Fruit fly (Drosophila melanogaster) whole organism, prepupa: ENCODE measurements around the gene CG18262.

ENCODE experiments used
- CG10631 ChIP-seq: fragments of 200-800 bp; sonication (Bioruptor generic); optimal IDR thresholded peaks from 2 replicates; lab custom pipeline; 2016; ENCODE audit warnings: missing biosample characterization, missing genetic modification characterization
- CG10669 ChIP-seq: fragments of 200-800 bp; sonication (Bioruptor generic); optimal IDR thresholded peaks from 3 replicates; lab custom pipeline; 2018; ENCODE audit warnings: missing biosample characterization, mild to moderate bottlenecking, missing genetic modification characterization, moderate library complexity
- CG11294 ChIP-seq: fragments of 200-800 bp; sonication (Bioruptor generic); IDR thresholded peaks from 2 replicates; pipeline ENCODE4 v1.3.6; 2022; ENCODE audit warnings: missing biosample characterization, missing genetic modification characterization
- CG11762 ChIP-seq: fragments of 200-800 bp; sonication (Bioruptor generic); optimal IDR thresholded peaks from 3 replicates; lab custom pipeline; 2016; ENCODE audit warnings: missing biosample characterization, missing genetic modification characterization; ENCODE audit not compliant: insufficient read depth
- CG16779 ChIP-seq: fragments of 200-800 bp; sonication (Bioruptor generic); optimal IDR thresholded peaks from 3 replicates; lab custom pipeline; 2017; ENCODE audit warnings: missing biosample characterization, mild to moderate bottlenecking, missing genetic modification characterization
- CG3032 ChIP-seq: fragments of 200-800 bp; optimal IDR thresholded peaks from 2 replicates; lab custom pipeline; 2019; ENCODE audit warnings: missing biosample characterization, mild to moderate bottlenecking, missing genetic modification characterization, moderate library complexity
- CG32006 ChIP-seq: fragments of 200-800 bp; sonication (Bioruptor generic); optimal IDR thresholded peaks from 3 replicates; lab custom pipeline; 2017; ENCODE audit warnings: missing biosample characterization, mild to moderate bottlenecking, missing genetic modification characterization
- CG3919 ChIP-seq: fragments of 200-800 bp; sonication (Bioruptor generic); optimal IDR thresholded peaks from 3 replicates; lab custom pipeline; 2016; ENCODE audit warnings: missing biosample characterization, missing genetic modification characterization
- CG4318 ChIP-seq: fragments of 200-800 bp; sonication (Bioruptor generic); optimal IDR thresholded peaks from 3 replicates; lab custom pipeline; 2017; ENCODE audit warnings: missing biosample characterization, mild to moderate bottlenecking, missing genetic modification characterization
- CG6163 ChIP-seq: fragments of 200-800 bp; sonication (Bioruptor generic); IDR thresholded peaks from 3 replicates; pipeline ENCODE4 v1.3.6; 2022; ENCODE audit warnings: missing biosample characterization, missing genetic modification characterization
- CG6276 ChIP-seq: fragments of 200-800 bp; sonication (Bioruptor generic); optimal IDR thresholded peaks from 2 replicates; lab custom pipeline; 2017; ENCODE audit warnings: missing biosample characterization, mild to moderate bottlenecking, missing genetic modification characterization
- CG6792 ChIP-seq: fragments of 200-800 bp; sonication (Bioruptor generic); optimal IDR thresholded peaks from 3 replicates; lab custom pipeline; 2016; ENCODE audit warnings: missing biosample characterization, missing genetic modification characterization
- CG7368 ChIP-seq: fragments of 200-800 bp; sonication (Bioruptor generic); optimal IDR thresholded peaks from 3 replicates; lab custom pipeline; 2016; ENCODE audit warnings: missing biosample characterization, missing genetic modification characterization
- CG8119 ChIP-seq: fragments of 200-800 bp; sonication (Bioruptor generic); IDR thresholded peaks from 3 replicates; pipeline ENCODE4 v1.3.6; 2022; ENCODE audit warnings: missing biosample characterization, missing genetic modification characterization
- CG8319 ChIP-seq: fragments of 200-800 bp; sonication (Bioruptor generic); optimal IDR thresholded peaks from 3 replicates; lab custom pipeline; 2016; ENCODE audit warnings: missing biosample characterization, missing genetic modification characterization
- CG8632 ChIP-seq: fragments of 200-800 bp; sonication (Bioruptor generic); optimal IDR thresholded peaks from 3 replicates; lab custom pipeline; 2016; ENCODE audit warnings: missing biosample characterization, missing genetic modification characterization
- Eip75B ChIP-seq: fragments of 200-800 bp; sonication (Bioruptor generic); optimal IDR thresholded peaks from 3 replicates; lab custom pipeline; 2016; ENCODE audit warnings: missing biosample characterization, missing genetic modification characterization
- Eip78C ChIP-seq: fragments of 200-800 bp; sonication (Bioruptor generic); peaks from one replicate; lab custom pipeline; 2016; ENCODE audit warnings: missing biosample characterization, missing genetic modification characterization
- Eip93F ChIP-seq: fragments of 200-800 bp; sonication (Bioruptor generic); optimal IDR thresholded peaks from 2 replicates; lab custom pipeline; 2016; ENCODE audit warnings: missing biosample characterization, mild to moderate bottlenecking, missing genetic modification characterization
- Hr39 ChIP-seq: fragments of 200-800 bp; sonication (Bioruptor generic); optimal IDR thresholded peaks from 2 replicates; lab custom pipeline; 2016; ENCODE audit warnings: missing biosample characterization, missing genetic modification characterization
- Hr4 ChIP-seq: fragments of 200-800 bp; sonication (Bioruptor generic); optimal IDR thresholded peaks from 3 replicates; lab custom pipeline; 2016; ENCODE audit warnings: missing biosample characterization, missing genetic modification characterization
- Lpt ChIP-seq: fragments of 200-800 bp; sonication (Bioruptor generic); optimal IDR thresholded peaks from 3 replicates; lab custom pipeline; 2016; ENCODE audit warnings: missing biosample characterization, missing genetic modification characterization
- Sox15 ChIP-seq: fragments of 200-800 bp; sonication (Bioruptor generic); optimal IDR thresholded peaks from 3 replicates; lab custom pipeline; 2016; ENCODE audit warnings: missing biosample characterization, missing genetic modification characterization
- dsx ChIP-seq: fragments of 200-800 bp; optimal IDR thresholded peaks from 3 replicates; lab custom pipeline; 2019; ENCODE audit warnings: missing biosample characterization, mild to moderate bottlenecking, missing genetic modification characterization, moderate library complexity; ENCODE audit not compliant: poor library complexity, severe bottlenecking
- fd85E ChIP-seq: fragments of 200-800 bp; sonication (Bioruptor generic); optimal IDR thresholded peaks from 3 replicates; lab custom pipeline; 2016; ENCODE audit warnings: missing biosample characterization, missing genetic modification characterization
- fkh ChIP-seq: fragments of 200-800 bp; sonication (Bioruptor generic); optimal IDR thresholded peaks from 3 replicates; lab custom pipeline; 2017; ENCODE audit warnings: missing biosample characterization, mild to moderate bottlenecking, missing genetic modification characterization, moderate library complexity
- lz ChIP-seq: fragments of 200-800 bp; sonication (Bioruptor generic); optimal IDR thresholded peaks from 3 replicates; lab custom pipeline; 2016; ENCODE audit warnings: missing biosample characterization, missing genetic modification characterization
- net ChIP-seq: fragments of 200-800 bp; sonication (Bioruptor generic); optimal IDR thresholded peaks from 3 replicates; lab custom pipeline; 2016; ENCODE audit warnings: missing biosample characterization, missing genetic modification characterization
- pdm3 ChIP-seq: fragments of 200-800 bp; sonication (Bioruptor generic); optimal IDR thresholded peaks from 3 replicates; lab custom pipeline; 2016; ENCODE audit warnings: missing biosample characterization, missing genetic modification characterization
- salr ChIP-seq, 2 experiments: fragments of 200-800 bp; sonication (Bioruptor generic); optimal IDR thresholded peaks; 3 replicates each; lab custom pipeline; 2016 to 2018; ENCODE audit warnings: missing biosample characterization in 2 of 2, missing genetic modification characterization in 2 of 2, mild to moderate bottlenecking in 1 of 2
- svp ChIP-seq: fragments of 200-800 bp; sonication (Bioruptor generic); peaks from one replicate; lab custom pipeline; 2016; ENCODE audit warnings: missing biosample characterization, missing genetic modification characterization
- topi ChIP-seq: fragments of 200-800 bp; sonication (Bioruptor generic); optimal IDR thresholded peaks from 3 replicates; lab custom pipeline; 2016; ENCODE audit warnings: missing biosample characterization, missing genetic modification characterization

Gene CG18262

dm6 chrX:8114476-8115342 lies 38.0 kb upstream of the CG18262 start (continued):
- no peak for TF ChIP-seq CG8319 (GFP tag; lab: Kevin White, UChicago)
- no peak for TF ChIP-seq topi (GFP tag; lab: Kevin White, UChicago)
- TF ChIP-seq Eip75B, result no peak
- peak; percentile 18 for TF ChIP-seq CG3919
- TF ChIP-seq svp (GFP tag; lab: Kevin White, UChicago), result no peak
- TF ChIP-seq CG4318 (GFP tag; lab: Kevin White, UChicago), result no peak
- TF ChIP-seq fkh (GFP tag; lab: Kevin White, UChicago), result peak; percentile 37
- peak; percentile 8 for TF ChIP-seq pdm3 (GFP tag; lab: Kevin White, UChicago)
- TF ChIP-seq CG6163, result peak; percentile 28; the same call in 1 of the 3 replicates
- peak; percentile 25 for TF ChIP-seq CG10669
- TF ChIP-seq CG16779 (tag; lab: Kevin White, UChicago), result no peak
- TF ChIP-seq CG8632, result no peak
- no peak for TF ChIP-seq CG11762
- TF ChIP-seq Eip93F (GFP tag; lab: Kevin White, UChicago), result no peak
- TF ChIP-seq CG7368 (GFP tag; lab: Kevin White, UChicago), result no peak
- TF ChIP-seq lz (GFP tag; lab: Kevin White, UChicago), result peak; percentile 23
- peak; percentile 40 for TF ChIP-seq Hr39 (GFP tag; lab: Kevin White, UChicago)
- no peak for TF ChIP-seq fd85E (GFP tag; lab: Kevin White, UChicago)
- TF ChIP-seq, all 60 proteins: peak for 19

- TF ChIP-seq CG8119 (no peak), CG3032 (no peak), salr (GFP tag; optimal IDR thresholded peaks at IDR 0.05; lab: Kevin White, UChicago) (no peak), CG32006 (GFP tag; lab: Kevin White, UChicago) (no peak), CG11294 (GFP tag; lab: Robert Waterston, UW) (no peak), CG6792 (GFP tag; lab: Kevin White, UChicago) (no peak)
Measured at dm6 chrX:8115343-8115676, 37.4 kb upstream of the CG18262 start.

- TF ChIP-seq Sox15 (GFP tag; lab: Kevin White, UChicago) (no peak), Eip78C (peak; percentile 84), CG16779 (tag; lab: Kevin White, UChicago) (peak; percentile 3), fkh (GFP tag; lab: Kevin White, UChicago) (peak; percentile 5), CG6276 (peak; percentile 4), CG10669 (no peak), net (no peak)
Measured at dm6 chrX:8115717-8116311, 36.9 kb upstream of the CG18262 start, which contains the start of gene Gclc. TSS of gene Gclc (minus strand) at chrX:8116147.

dm6 chrX:8116813-8117212 lies 35.9 kb upstream of the CG18262 start, which contains the start of gene CG1575:
TSS of gene CG1575 (plus strand) at chrX:8117012.
- TF ChIP-seq CG6163 (no peak), Lpt (GFP tag; lab: Kevin White, UChicago) (no peak), CG8119 (no peak), CG10631 (no peak), Hr4 (GFP tag; lab: Kevin White, UChicago) (no peak), dsx (GFP tag; lab: Kevin White, UChicago) (no peak)

dm6 chrX:8120939-8121338 lies 31.8 kb upstream of the CG18262 start, which contains the start of gene CG2260:
TSS of gene CG2260 (minus strand) at chrX:8121147.
- TF ChIP-seq CG6792 (GFP tag; lab: Kevin White, UChicago) (no peak), Eip78C (peak; percentile 39)
- TF ChIP-seq, all 60 proteins: peak for 1
